Worm (Caenorhabditis elegans) whole organism, L4/young adult: Measurements from ENCODE around the gene math-8.

Source experiments
- W03F9.2 ChIP-seq: fragments of 150-350 bp; optimal IDR thresholded peaks from 2 replicates; lab custom pipeline; 2014; ENCODE audit warnings: missing biosample characterization, missing genetic modification characterization
- him-1 ChIP-seq: sonication (generic microtip); optimal IDR thresholded peaks from 2 replicates; lab custom pipeline; 2016; ENCODE audit warnings: missing genotype, missing genetic modification reagents, missing genetic modification characterization, missing compliant biosample characterization

ce11 chrII:1890682-1891081 lies 1.7 kb upstream of the math-8 start, which contains the start of gene math-9:
- TF ChIP-seq him-1 (tag; lab: Kevin White, UChicago), result no peak
- no peak for TF ChIP-seq W03F9.2 (tag; lab: Kevin White, UChicago)
